Fruit fly (Drosophila melanogaster): ENCODE results near the gene Ccdc56.

Gene Ccdc56

DNA sequence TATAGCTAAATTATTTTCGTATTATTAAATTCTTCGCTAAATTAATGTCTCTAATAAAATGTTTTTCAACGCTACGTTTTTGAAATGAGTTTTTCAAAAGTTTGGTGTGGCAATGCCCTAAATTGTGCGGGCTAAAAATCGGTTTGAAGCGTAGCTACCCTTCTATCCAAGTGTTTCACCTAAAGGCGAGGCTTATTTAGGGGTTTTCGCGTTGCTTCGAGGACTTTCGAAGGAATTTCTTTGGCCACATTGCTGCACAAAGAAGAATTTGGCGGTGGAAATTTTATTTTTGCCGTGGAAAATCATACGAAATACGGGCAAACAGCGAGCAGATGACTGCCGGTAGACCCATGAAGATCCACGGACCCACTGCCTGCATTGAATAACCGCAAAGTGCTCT is 27.0 kb upstream of the Ccdc56 start, which contains the start of gene TfIIEalpha (continued):
- TF ChIP-seq Camta (GFP tag; optimal IDR thresholded peaks at IDR 0.05) (peak; percentile 17), lola (GFP tag; optimal IDR thresholded peaks at IDR 0.05) (peak in 1 of 3 experiments; percentile 2), E2f1 (GFP tag; IDR thresholded peaks at IDR 0.05) (peak; percentile 49; the same call in 1 of the 2 replicates), trem (tag; optimal IDR thresholded peaks at IDR 0.05) (peak; percentile 62), gro (GFP tag; optimal IDR thresholded peaks at IDR 0.05) (peak; percentile 46), ems (GFP tag; optimal IDR thresholded peaks at IDR 0.05) (no peak), fd64A (GFP tag; optimal IDR thresholded peaks at IDR 0.05) (no peak), CG5180 (GFP tag; optimal IDR thresholded peaks at IDR 0.05) (no peak), vvl (GFP tag; IDR thresholded peaks at IDR 0.05) (peak; percentile 73), zen (tag; optimal IDR thresholded peaks at IDR 0.05) (peak; percentile 67), CTCF (GFP tag; optimal IDR thresholded peaks at IDR 0.05) (peak; percentile 16), sd (tag; optimal IDR thresholded peaks at IDR 0.05) (peak; percentile 78), CG13894 (tag; optimal IDR thresholded peaks at IDR 0.05) (peak; percentile 14), HmgD (GFP tag; optimal IDR thresholded peaks at IDR 0.05) (peak; percentile 69), gfzf (GFP tag; optimal IDR thresholded peaks at IDR 0.05) (peak; percentile 99), nerfin-1 (tag; optimal IDR thresholded peaks at IDR 0.05) (peak; percentile 11), CG1603 (tag; optimal IDR thresholded peaks at IDR 0.05) (peak; percentile 77), CG10543 (GFP tag; optimal IDR thresholded peaks at IDR 0.05) (peak; percentile 24), CG15601 (tag; optimal IDR thresholded peaks at IDR 0.05) (peak; percentile 42), fu2 (GFP tag; optimal IDR thresholded peaks at IDR 0.05) (peak; percentile 1), Dek (tag; optimal IDR thresholded peaks at IDR 0.05) (peak; percentile 45), CG32532 (GFP tag; IDR thresholded peaks at IDR 0.05) (peak; percentile 41; the same call in 1 of the 2 replicates), CG2889 (GFP tag; IDR thresholded peaks at IDR 0.05) (no peak), sug (tag; optimal IDR thresholded peaks at IDR 0.05) (peak; percentile 27), Nf-YC (tag; optimal IDR thresholded peaks at IDR 0.05) (peak; percentile 23), bowl (GFP tag; IDR thresholded peaks at IDR 0.05) (no peak), CG8290 (GFP tag; optimal IDR thresholded peaks at IDR 0.05) (peak; percentile 25), CG8290 (tag; optimal IDR thresholded peaks at IDR 0.05) (peak in 1 of 2 experiments; percentile 60), CG17829 (tag; optimal IDR thresholded peaks at IDR 0.05) (peak; percentile 41), Myb (GFP tag; optimal IDR thresholded peaks at IDR 0.05) (peak; percentile 77), MESR4 (GFP tag; optimal IDR thresholded peaks at IDR 0.05) (peak; percentile 76), CG2712 (tag; optimal IDR thresholded peaks at IDR 0.05) (peak; percentile 7), stwl (tag; optimal IDR thresholded peaks at IDR 0.05) (peak; percentile 68), D (optimal IDR thresholded peaks at IDR 0.05) (no peak), D (GFP tag; optimal IDR thresholded peaks at IDR 0.05) (no peak), B-H2 (GFP tag; optimal IDR thresholded peaks at IDR 0.05) (peak; percentile 9), zfh2 (GFP tag; optimal IDR thresholded peaks at IDR 0.05) (peak; percentile 8), CG2120 (GFP tag; optimal IDR thresholded peaks at IDR 0.05) (peak; percentile 37), CG5245 (GFP tag; optimal IDR thresholded peaks at IDR 0.05) (no peak), phol (tag; optimal IDR thresholded peaks at IDR 0.05) (peak; percentile 54), Dref (GFP tag; IDR thresholded peaks at IDR 0.05) (peak; percentile 69), NC2β (GFP tag; optimal IDR thresholded peaks at IDR 0.05) (peak; percentile 17), bcd (GFP tag; optimal IDR thresholded peaks at IDR 0.05) (peak; percentile 8), CG2199 (GFP tag; IDR thresholded peaks at IDR 0.05) (peak; percentile 59; the same call in 1 of the 3 replicates), Ets97D (GFP tag; optimal IDR thresholded peaks at IDR 0.05) (peak; percentile 84), Hsf (GFP tag; optimal IDR thresholded peaks at IDR 0.05) (peak; percentile 11), stc (GFP tag; IDR thresholded peaks at IDR 0.05) (no peak), Chrac-16 (GFP tag; optimal IDR thresholded peaks at IDR 0.05) (no peak), CG4730 (GFP tag; IDR thresholded peaks at IDR 0.05) (no peak), CG30020 (tag; optimal IDR thresholded peaks at IDR 0.05) (peak; percentile 25), Elba2 (GFP tag; optimal IDR thresholded peaks at IDR 0.05) (peak; percentile 26), hbn (GFP tag; IDR thresholded peaks at IDR 0.05; ENCODE audit: partially characterized antibody) (0 out of 2 replicates have a peak, but pooled peaks have one; percentile 31)

All from whole organism, embryonic.